Fruit fly (Drosophila melanogaster) whole organism, wandering third instar larva: ENCODE data around the gene CG13847.

ENCODE experiments used
- CrebA ChIP-seq: fragments of 200-800 bp; sonication (Bioruptor generic); optimal IDR thresholded peaks from 2 replicates; lab custom pipeline; 2016; ENCODE audit warnings: missing biosample characterization, mild to moderate bottlenecking, missing genetic modification characterization, borderline replicate concordance
- GATAd ChIP-seq: sonication (Bioruptor generic); optimal IDR thresholded peaks from 2 replicates; lab custom pipeline; 2016; ENCODE audit warnings: missing biosample characterization, missing genetic modification characterization
- Hnf4 ChIP-seq: fragments of 200-800 bp; sonication (Bioruptor generic); optimal IDR thresholded peaks from 2 replicates; lab custom pipeline; 2016; ENCODE audit warnings: missing biosample characterization, mild to moderate bottlenecking, missing genetic modification characterization
- Rel ChIP-seq, 2 experiments: fragments of 200-800 bp; sonication (Bioruptor generic) in 1 of 2; optimal IDR thresholded peaks; 2 replicates in 1 of 2; 3 replicates in 1 of 2; lab custom pipeline; 2016 to 2019; ENCODE audit warnings: mild to moderate bottlenecking in 2 of 2, missing biosample characterization in 2 of 2, missing genetic modification characterization in 2 of 2, moderate library complexity in 1 of 2
- Sp1 ChIP-seq: fragments of 200-800 bp; sonication (Bioruptor generic); optimal IDR thresholded peaks from 3 replicates; lab custom pipeline; 2019; ENCODE audit warnings: missing biosample characterization, mild to moderate bottlenecking, missing genetic modification characterization, moderate library complexity
- Vsx2 ChIP-seq: fragments of 200-300, 225-300 bp; sonication (Bioruptor generic); optimal IDR thresholded peaks from 2 replicates; lab custom pipeline; 2018; ENCODE audit warnings: missing biosample characterization, missing genetic modification characterization; ENCODE audit not compliant: partially characterized antibody
- br ChIP-seq: fragments of 200-800 bp; sonication (Bioruptor generic); optimal IDR thresholded peaks from 2 replicates; lab custom pipeline; 2016; ENCODE audit warnings: missing biosample characterization, missing genetic modification characterization
- dmrt93B ChIP-seq: fragments of 200-800 bp; sonication (Bioruptor generic); optimal IDR thresholded peaks from 2 replicates; lab custom pipeline; 2018; ENCODE audit warnings: missing biosample characterization, mild to moderate bottlenecking, missing genetic modification characterization
- h ChIP-seq: fragments of 200-800 bp; sonication (Bioruptor generic); optimal IDR thresholded peaks from 3 replicates; lab custom pipeline; 2016; ENCODE audit warnings: missing biosample characterization, mild to moderate bottlenecking, missing genetic modification characterization
- jim ChIP-seq: fragments of 175-275, 200-325 bp; sonication (Bioruptor generic); optimal IDR thresholded peaks from 2 replicates; lab custom pipeline; 2016; ENCODE audit warnings: missing biosample characterization, mild to moderate bottlenecking, missing genetic modification characterization
- lola ChIP-seq: fragments of >200 bp; optimal IDR thresholded peaks from 2 replicates; lab custom pipeline; 2017; ENCODE audit warnings: missing biosample characterization, missing genetic modification characterization
- pan ChIP-seq: fragments of >200 bp; optimal IDR thresholded peaks from 2 replicates; lab custom pipeline; 2017
- psq ChIP-seq: fragments of 200-800 bp; sonication (Bioruptor generic); optimal IDR thresholded peaks from 3 replicates; lab custom pipeline; 2017; ENCODE audit warnings: missing biosample characterization, mild to moderate bottlenecking, missing genetic modification characterization, moderate library complexity
- usp ChIP-seq: fragments of >200 bp; optimal IDR thresholded peaks from 2 replicates; lab custom pipeline; 2017; ENCODE audit warnings: missing biosample characterization, missing genetic modification characterization

- TF ChIP-seq jim (GFP tag; lab: Kevin White, UChicago) (no peak), usp (GFP tag; lab: Kevin White, UChicago) (no peak), Vsx2 (no peak), h (no peak), br (GFP tag; lab: Kevin White, UChicago) (no peak), pan (lab: Kevin White, UChicago) (no peak), Hnf4 (no peak), psq (GFP tag; lab: Kevin White, UChicago) (no peak), CrebA (GFP tag; lab: Kevin White, UChicago) (no peak), GATAd (GFP tag; lab: Kevin White, UChicago) (no peak), Sp1 (GFP tag; lab: Kevin White, UChicago) (no peak), Rel (GFP tag; optimal IDR thresholded peaks at IDR 0.05; lab: Kevin White, UChicago) (no peak), Rel (tag; optimal IDR thresholded peaks at IDR 0.05; lab: Kevin White, UChicago) (no peak), lola (GFP tag; lab: Kevin White, UChicago) (no peak), dmrt93B (GFP tag; lab: Kevin White, UChicago) (no peak)
Observed at dm6 chr3R:22397068-22397700, 38.8 kb downstream of the CG13847 start.
